Worm (Caenorhabditis elegans): ENCODE results near the gene C25A8.1.

DNA sequence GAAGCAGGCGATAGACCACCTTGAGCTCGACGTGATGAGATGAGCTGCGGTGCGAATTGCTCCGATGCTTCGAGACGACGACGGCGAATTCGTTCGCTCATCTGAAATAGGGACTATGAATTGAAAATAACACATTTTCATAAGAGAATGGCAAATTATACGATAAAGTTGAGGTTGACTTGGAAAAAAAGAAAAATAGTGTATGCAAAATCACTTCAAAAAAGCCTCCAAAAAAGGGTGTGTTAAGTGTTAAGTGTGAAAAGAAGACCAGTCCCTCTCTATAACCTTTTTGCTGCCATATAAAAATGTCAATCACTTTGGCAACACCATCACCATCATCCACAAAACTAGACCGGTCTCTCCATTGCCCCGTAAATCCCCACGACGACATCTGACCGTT lies 24.1 kb upstream of the C25A8.1 start, which contains the start of gene prkl-1:
- TF ChIP-seq W03F9.2 (tag; optimal IDR thresholded peaks at IDR 0.05) (no peak), dao-5 (tag; optimal IDR thresholded peaks at IDR 0.05) (no peak), him-1 (tag; optimal IDR thresholded peaks at IDR 0.05) (no peak)
